Worm (Caenorhabditis elegans) whole organism, L3 larva: Measurements from ENCODE around the gene phat-3.

ENCODE experiments used
- R02D3.7 ChIP-seq: fragments of 150-350 bp; optimal IDR thresholded peaks from 2 replicates; lab custom pipeline; 2014; ENCODE audit warnings: missing biosample characterization, missing genetic modification characterization
- ama-1 ChIP-seq: fragments of 150-350 bp; optimal IDR thresholded peaks from 2 replicates; lab custom pipeline; 2018
- ceh-16 ChIP-seq: sonication (generic microtip); optimal IDR thresholded peaks from 2 replicates; lab custom pipeline; 2017; ENCODE audit warnings: missing biosample characterization, missing genetic modification characterization
- ceh-28 ChIP-seq: fragments of 150-350 bp; optimal IDR thresholded peaks from 2 replicates; lab custom pipeline; 2014; ENCODE audit warnings: missing biosample characterization, missing genetic modification reagents, missing genetic modification characterization
- ceh-82 ChIP-seq: fragments of 150-350 bp; optimal IDR thresholded peaks from 2 replicates; lab custom pipeline; 2014; ENCODE audit warnings: missing biosample characterization, missing genetic modification characterization
- ceh-9 ChIP-seq: sonication (generic microtip); optimal IDR thresholded peaks from 2 replicates; lab custom pipeline; 2018; ENCODE audit warnings: missing biosample characterization, missing genetic modification characterization
- daf-12 ChIP-seq: fragments of 150-350 bp; optimal IDR thresholded peaks from 2 replicates; lab custom pipeline; 2014; ENCODE audit warnings: missing biosample characterization, missing genetic modification reagents, missing genetic modification characterization
- egl-27 ChIP-seq: sonication (generic microtip); optimal IDR thresholded peaks from 4 replicates; lab custom pipeline; 2017; ENCODE audit warnings: missing biosample characterization, missing genetic modification reagents, missing genetic modification characterization
- egl-5 ChIP-seq: fragments of 150-350 bp; optimal IDR thresholded peaks from 2 replicates; lab custom pipeline; 2017; ENCODE audit warnings: missing biosample characterization, missing genetic modification reagents, missing genetic modification characterization, inconsistent platforms
- elt-1 ChIP-seq: fragments of 150-350 bp; optimal IDR thresholded peaks from 2 replicates; lab custom pipeline; 2014; ENCODE audit warnings: missing biosample characterization, missing genetic modification characterization
- elt-2 ChIP-seq: sonication (generic microtip); optimal IDR thresholded peaks from 2 replicates; lab custom pipeline; 2016; ENCODE audit warnings: missing genetic modification reagents, mild to moderate bottlenecking, missing genetic modification characterization, missing compliant biosample characterization
- elt-3 ChIP-seq, 3 experiments: fragments of 150-350 bp in 1 of 3; sonication (generic microtip) in 2 of 3; optimal IDR thresholded peaks; 2 replicates in 2 of 3; 4 replicates in 1 of 3; lab custom pipeline; 2014 to 2017; ENCODE audit warnings: missing biosample characterization in 3 of 3, missing genetic modification characterization in 3 of 3
- eor-1 ChIP-seq, 2 experiments: fragments of 150-350 bp; optimal IDR thresholded peaks; 2 replicates each; lab custom pipeline; 2014 to 2018; ENCODE audit warnings: missing biosample characterization in 2 of 2, missing genetic modification characterization in 2 of 2
- fkh-2 ChIP-seq: fragments of 150-350 bp; optimal IDR thresholded peaks from 2 replicates; lab custom pipeline; 2014; ENCODE audit warnings: missing biosample characterization, missing genetic modification reagents, missing genetic modification characterization
- fos-1 ChIP-seq: fragments of 150-350 bp; optimal IDR thresholded peaks from 2 replicates; lab custom pipeline; 2014; ENCODE audit warnings: missing biosample characterization, missing genetic modification characterization
- hmg-11 ChIP-seq: sonication (generic microtip); optimal IDR thresholded peaks from 2 replicates; lab custom pipeline; 2016; ENCODE audit warnings: missing genetic modification characterization, missing compliant biosample characterization
- lin-39 ChIP-seq: fragments of 150-350 bp; optimal IDR thresholded peaks from 2 replicates; lab custom pipeline; 2018; ENCODE audit warnings: missing biosample characterization, missing genetic modification reagents, missing genetic modification characterization
- mml-1 ChIP-seq: fragments of 150-350 bp; sonication (generic microtip); optimal IDR thresholded peaks from 3 replicates; lab custom pipeline; 2014; ENCODE audit warnings: missing biosample characterization, missing genetic modification characterization
- nfya-1 ChIP-seq: sonication (generic microtip); optimal IDR thresholded peaks from 2 replicates; lab custom pipeline; 2017; ENCODE audit warnings: missing genetic modification characterization, mild to moderate bottlenecking, missing compliant biosample characterization, antibody characterized with exemption, moderate library complexity; ENCODE audit not compliant: insufficient read depth
- nhr-11 ChIP-seq: fragments of 150-350 bp; optimal IDR thresholded peaks from 2 replicates; lab custom pipeline; 2014; ENCODE audit warnings: missing biosample characterization, missing genetic modification characterization
- nhr-12 ChIP-seq: fragments of 150-350 bp; optimal IDR thresholded peaks from 2 replicates; lab custom pipeline; 2014; ENCODE audit warnings: missing biosample characterization, missing genetic modification characterization
- nhr-23 ChIP-seq: fragments of 150-350 bp; optimal IDR thresholded peaks from 2 replicates; lab custom pipeline; 2014; ENCODE audit warnings: missing biosample characterization, missing genetic modification reagents, missing genetic modification characterization
- nhr-237 ChIP-seq: fragments of 150-350 bp; optimal IDR thresholded peaks from 2 replicates; lab custom pipeline; 2014; ENCODE audit warnings: missing biosample characterization, missing genetic modification characterization
- nhr-25 ChIP-seq: sonication (generic microtip); optimal IDR thresholded peaks from 2 replicates; lab custom pipeline; 2017; ENCODE audit warnings: missing biosample characterization, missing genetic modification characterization
- nhr-28 ChIP-seq: fragments of 150-350 bp; optimal IDR thresholded peaks from 2 replicates; lab custom pipeline; 2014; ENCODE audit warnings: missing biosample characterization, missing genetic modification characterization
- nhr-43 ChIP-seq: sonication (generic microtip); optimal IDR thresholded peaks from 2 replicates; lab custom pipeline; 2016; ENCODE audit warnings: mild to moderate bottlenecking, missing genetic modification characterization, missing compliant biosample characterization; ENCODE audit not compliant: poor library complexity, severe bottlenecking
- nhr-76 ChIP-seq: fragments of 150-350 bp; sonication (generic microtip); optimal IDR thresholded peaks from 5 replicates; lab custom pipeline; 2014; ENCODE audit warnings: missing biosample characterization, missing genetic modification characterization
- pha-4 ChIP-seq: fragments of 150-350 bp; optimal IDR thresholded peaks from 2 replicates; lab custom pipeline; 2014; ENCODE audit warnings: missing biosample characterization, missing genetic modification reagents, missing genetic modification characterization
- pqm-1 ChIP-seq: fragments of 150-350 bp; optimal IDR thresholded peaks from 2 replicates; lab custom pipeline; 2017; ENCODE audit warnings: missing biosample characterization, missing genetic modification characterization, inconsistent platforms
- skn-1 ChIP-seq: fragments of 150-350 bp; optimal IDR thresholded peaks from 2 replicates; lab custom pipeline; 2014; ENCODE audit warnings: missing biosample characterization, missing genetic modification characterization
- snpc-4 ChIP-seq: fragments of 150-350 bp; optimal IDR thresholded peaks from 2 replicates; lab custom pipeline; 2014; ENCODE audit warnings: missing biosample characterization, missing genetic modification characterization
- unc-39 ChIP-seq: sonication (generic microtip); optimal IDR thresholded peaks from 4 replicates; lab custom pipeline; 2017; ENCODE audit warnings: missing biosample characterization, missing genetic modification characterization
- unc-62 ChIP-seq: fragments of 150-350 bp; sonication (generic microtip); optimal IDR thresholded peaks from 4 replicates; lab custom pipeline; 2014; ENCODE audit warnings: missing biosample characterization, missing genetic modification reagents, missing genetic modification characterization
- zag-1 ChIP-seq: fragments of 150-350 bp; optimal IDR thresholded peaks from 2 replicates; lab custom pipeline; 2014; ENCODE audit warnings: missing biosample characterization, missing genetic modification characterization
- ztf-11 ChIP-seq: fragments of 150-350 bp; optimal IDR thresholded peaks from 2 replicates; lab custom pipeline; 2014; ENCODE audit warnings: missing biosample characterization, missing genetic modification characterization
- ztf-4 ChIP-seq: fragments of 150-350 bp; optimal IDR thresholded peaks from 2 replicates; lab custom pipeline; 2014; ENCODE audit warnings: missing biosample characterization, missing genetic modification characterization

Gene phat-3

ce11 chrV:4029627-4030026 is 14.1 kb upstream of the phat-3 start:
- TF ChIP-seq mml-1 (tag; lab: Kevin White, UChicago) (no peak), egl-5 (tag; lab: Kevin White, UChicago) (no peak), elt-2 (tag; lab: Kevin White, UChicago) (peak; percentile 30), eor-1 (tag; optimal IDR thresholded peaks at IDR 0.05; lab: Kevin White, UChicago) (no peak), nfya-1 (tag; lab: Kevin White, UChicago) (peak; percentile 87)

- no peak for TF ChIP-seq fkh-2
- no peak for TF ChIP-seq pqm-1
- TF ChIP-seq ceh-9 (tag; lab: Kevin White, UChicago) = no peak
- no peak for TF ChIP-seq fos-1 (tag; lab: Kevin White, UChicago)
- TF ChIP-seq daf-12 = no peak
- no peak for TF ChIP-seq unc-39
- TF ChIP-seq nhr-25 (tag; lab: Kevin White, UChicago) = no peak
- TF ChIP-seq elt-3 (tag; optimal IDR thresholded peaks at IDR 0.05; lab: Kevin White, UChicago) = no peak
- no peak for TF ChIP-seq nhr-43
- no peak for TF ChIP-seq unc-62 (GFP tag; lab: Kevin White, UChicago)
- TF ChIP-seq elt-1 (tag; lab: Kevin White, UChicago) = no peak
- TF ChIP-seq nhr-76 (tag; lab: Kevin White, UChicago) = no peak
- TF ChIP-seq ceh-28 (tag; lab: Kevin White, UChicago) = no peak
- TF ChIP-seq ztf-4 (tag; lab: Kevin White, UChicago) = no peak
- no peak for TF ChIP-seq nhr-23 (tag; lab: Kevin White, UChicago)
Measured at ce11 chrV:4031319-4031718, 12.4 kb upstream of the phat-3 start, which contains the start of gene cyp-35A4. TSS of gene cyp-35A4 (plus strand) at chrV:4031619.

- TF ChIP-seq nhr-43 = no peak
- TF ChIP-seq pqm-1 = no peak
- TF ChIP-seq mml-1 (tag; lab: Kevin White, UChicago) = no peak
- no peak for TF ChIP-seq pha-4 (tag; lab: Kevin White, UChicago)
- TF ChIP-seq ceh-16 = no peak
- no peak for TF ChIP-seq ama-1 (lab: Kevin White, UChicago)
- TF ChIP-seq ceh-9 (tag; lab: Kevin White, UChicago) = no peak
- no peak for TF ChIP-seq daf-12
- no peak for TF ChIP-seq fos-1 (tag; lab: Kevin White, UChicago)
- no peak for TF ChIP-seq nhr-12
- TF ChIP-seq nhr-25 (tag; lab: Kevin White, UChicago) = no peak
- no peak for TF ChIP-seq nhr-237 (tag; lab: Kevin White, UChicago)
- TF ChIP-seq ceh-82 (tag; lab: Kevin White, UChicago) = no peak
Measured at ce11 chrV:4034303-4034702, 9.4 kb upstream of the phat-3 start, which contains the start of gene C49G7.7. TSS of gene C49G7.7 (plus strand) at chrV:4034476.

- TF ChIP-seq ceh-9 (tag; lab: Kevin White, UChicago) (no peak), zag-1 (tag; lab: Kevin White, UChicago) (no peak), fos-1 (tag; lab: Kevin White, UChicago) (no peak), nhr-11 (tag; lab: Kevin White, UChicago) (no peak), skn-1 (tag; lab: Kevin White, UChicago) (no peak), ztf-4 (tag; lab: Kevin White, UChicago) (no peak), ceh-28 (tag; lab: Kevin White, UChicago) (no peak), elt-2 (tag; lab: Kevin White, UChicago) (no peak), ama-1 (lab: Kevin White, UChicago) (no peak), pqm-1 (no peak), R02D3.7 (tag; lab: Kevin White, UChicago) (no peak), nhr-25 (tag; lab: Kevin White, UChicago) (no peak), hmg-11 (tag; lab: Kevin White, UChicago) (no peak), egl-27 (tag; lab: Kevin White, UChicago) (no peak), ztf-11 (tag; lab: Kevin White, UChicago) (no peak), nhr-28 (tag; lab: Kevin White, UChicago) (no peak), snpc-4 (tag; lab: Kevin White, UChicago) (no peak), lin-39 (tag; lab: Kevin White, UChicago) (no peak), unc-62 (GFP tag; lab: Kevin White, UChicago) (no peak)
Measured at ce11 chrV:4035811-4036210, 7.9 kb upstream of the phat-3 start, which contains the start of gene C49G7.13. TSS of gene C49G7.13 (plus strand) at chrV:4036111.
